Fruit fly (Drosophila melanogaster) whole organism, prepupa: ENCODE results near the gene CG18586.

Experiments used
- Blimp-1 ChIP-seq: fragments of 200-800 bp; sonication (Bioruptor generic); optimal IDR thresholded peaks from 3 replicates; lab custom pipeline; 2017; ENCODE audit warnings: missing biosample characterization, missing genetic modification characterization, mild to moderate bottlenecking, moderate library complexity, missing genetic modification reagents
- CG10631 ChIP-seq: fragments of 200-800 bp; sonication (Bioruptor generic); optimal IDR thresholded peaks from 2 replicates; lab custom pipeline; 2016; ENCODE audit warnings: missing biosample characterization, missing genetic modification characterization
- CG11294 ChIP-seq: fragments of 200-800 bp; sonication (Bioruptor generic); IDR thresholded peaks from 2 replicates; pipeline ENCODE4 v1.3.6; 2022; ENCODE audit warnings: missing biosample characterization, missing genetic modification characterization
- CG11762 ChIP-seq: fragments of 200-800 bp; sonication (Bioruptor generic); optimal IDR thresholded peaks from 3 replicates; lab custom pipeline; 2016; ENCODE audit warnings: missing biosample characterization, missing genetic modification characterization; ENCODE audit not compliant: insufficient read depth
- CG11902 ChIP-seq: fragments of 200-800 bp; sonication (Bioruptor generic); optimal IDR thresholded peaks from 3 replicates; lab custom pipeline; 2016; ENCODE audit warnings: missing biosample characterization, missing genetic modification characterization
- CG15336 ChIP-seq: fragments of 200-800 bp; sonication (Bioruptor generic); IDR thresholded peaks from 2 replicates; pipeline ENCODE4 v1.3.6; 2022; ENCODE audit warnings: missing biosample characterization, missing genetic modification characterization
- CG1621 ChIP-seq: fragments of 200-800 bp; sonication (Bioruptor generic); optimal IDR thresholded peaks from 3 replicates; lab custom pipeline; 2018; ENCODE audit warnings: missing biosample characterization, mild to moderate bottlenecking, missing genetic modification characterization
- CG16779 ChIP-seq: fragments of 200-800 bp; sonication (Bioruptor generic); optimal IDR thresholded peaks from 3 replicates; lab custom pipeline; 2017; ENCODE audit warnings: missing biosample characterization, mild to moderate bottlenecking, missing genetic modification characterization
- CG3032 ChIP-seq: fragments of 200-800 bp; optimal IDR thresholded peaks from 2 replicates; lab custom pipeline; 2019; ENCODE audit warnings: missing biosample characterization, mild to moderate bottlenecking, missing genetic modification characterization, moderate library complexity
- CG31627 ChIP-seq: fragments of 200-800 bp; sonication (Bioruptor generic); optimal IDR thresholded peaks from 3 replicates; lab custom pipeline; 2016; ENCODE audit warnings: missing biosample characterization, missing genetic modification characterization
- CG34406 ChIP-seq: fragments of 200-800 bp; sonication (Bioruptor generic); optimal IDR thresholded peaks from 3 replicates; lab custom pipeline; 2016; ENCODE audit warnings: missing biosample characterization, missing genetic modification characterization
- CG3919 ChIP-seq: fragments of 200-800 bp; sonication (Bioruptor generic); optimal IDR thresholded peaks from 3 replicates; lab custom pipeline; 2016; ENCODE audit warnings: missing biosample characterization, missing genetic modification characterization
- CG4318 ChIP-seq: fragments of 200-800 bp; sonication (Bioruptor generic); optimal IDR thresholded peaks from 3 replicates; lab custom pipeline; 2017; ENCODE audit warnings: missing biosample characterization, mild to moderate bottlenecking, missing genetic modification characterization
- CG6276 ChIP-seq: fragments of 200-800 bp; sonication (Bioruptor generic); optimal IDR thresholded peaks from 2 replicates; lab custom pipeline; 2017; ENCODE audit warnings: missing biosample characterization, mild to moderate bottlenecking, missing genetic modification characterization
- CG6792 ChIP-seq: fragments of 200-800 bp; sonication (Bioruptor generic); optimal IDR thresholded peaks from 3 replicates; lab custom pipeline; 2016; ENCODE audit warnings: missing biosample characterization, missing genetic modification characterization
- CG6808 ChIP-seq: fragments of 200-800 bp; sonication (Bioruptor generic); optimal IDR thresholded peaks from 3 replicates; lab custom pipeline; 2017; ENCODE audit warnings: missing biosample characterization, missing genetic modification characterization, mild to moderate bottlenecking, moderate library complexity, missing genetic modification reagents
- CG7368 ChIP-seq: fragments of 200-800 bp; sonication (Bioruptor generic); optimal IDR thresholded peaks from 3 replicates; lab custom pipeline; 2016; ENCODE audit warnings: missing biosample characterization, missing genetic modification characterization
- CG8119 ChIP-seq: fragments of 200-800 bp; sonication (Bioruptor generic); IDR thresholded peaks from 3 replicates; pipeline ENCODE4 v1.3.6; 2022; ENCODE audit warnings: missing biosample characterization, missing genetic modification characterization
- CG8319 ChIP-seq: fragments of 200-800 bp; sonication (Bioruptor generic); optimal IDR thresholded peaks from 3 replicates; lab custom pipeline; 2016; ENCODE audit warnings: missing biosample characterization, missing genetic modification characterization
- CG8632 ChIP-seq: fragments of 200-800 bp; sonication (Bioruptor generic); optimal IDR thresholded peaks from 3 replicates; lab custom pipeline; 2016; ENCODE audit warnings: missing biosample characterization, missing genetic modification characterization
- Eip75B ChIP-seq: fragments of 200-800 bp; sonication (Bioruptor generic); optimal IDR thresholded peaks from 3 replicates; lab custom pipeline; 2016; ENCODE audit warnings: missing biosample characterization, missing genetic modification characterization
- Eip78C ChIP-seq: fragments of 200-800 bp; sonication (Bioruptor generic); peaks from one replicate; lab custom pipeline; 2016; ENCODE audit warnings: missing biosample characterization, missing genetic modification characterization
- Eip93F ChIP-seq: fragments of 200-800 bp; sonication (Bioruptor generic); optimal IDR thresholded peaks from 2 replicates; lab custom pipeline; 2016; ENCODE audit warnings: missing biosample characterization, mild to moderate bottlenecking, missing genetic modification characterization
- Ets21C ChIP-seq: fragments of 200-800 bp; sonication (Bioruptor generic); optimal IDR thresholded peaks from 3 replicates; lab custom pipeline; 2016; ENCODE audit warnings: missing biosample characterization, missing genetic modification characterization
- Ets96B ChIP-seq: fragments of 200-800 bp; optimal IDR thresholded peaks from 2 replicates; lab custom pipeline; 2019; ENCODE audit warnings: missing biosample characterization, mild to moderate bottlenecking, missing genetic modification characterization, moderate library complexity
- Hr38 ChIP-seq: sonication (Bioruptor generic); optimal IDR thresholded peaks from 2 replicates; lab custom pipeline; 2016; ENCODE audit warnings: missing biosample characterization, missing genetic modification characterization
- Hr39 ChIP-seq: fragments of 200-800 bp; sonication (Bioruptor generic); optimal IDR thresholded peaks from 2 replicates; lab custom pipeline; 2016; ENCODE audit warnings: missing biosample characterization, missing genetic modification characterization
- Lpt ChIP-seq: fragments of 200-800 bp; sonication (Bioruptor generic); optimal IDR thresholded peaks from 3 replicates; lab custom pipeline; 2016; ENCODE audit warnings: missing biosample characterization, missing genetic modification characterization
- Met ChIP-seq: fragments of 200-800 bp; sonication (Bioruptor generic); optimal IDR thresholded peaks from 3 replicates; lab custom pipeline; 2016; ENCODE audit warnings: missing biosample characterization, missing genetic modification characterization
- OdsH ChIP-seq: fragments of 200-800 bp; sonication (Bioruptor generic); optimal IDR thresholded peaks from 3 replicates; lab custom pipeline; 2016; ENCODE audit warnings: missing biosample characterization, missing genetic modification characterization
- Smox ChIP-seq: fragments of 200-800 bp; sonication (Bioruptor generic); optimal IDR thresholded peaks from 3 replicates; lab custom pipeline; 2016; ENCODE audit warnings: missing biosample characterization, missing genetic modification characterization
- Sox102F ChIP-seq: fragments of 200-800 bp; sonication (Bioruptor generic); optimal IDR thresholded peaks from 2 replicates; lab custom pipeline; 2016; ENCODE audit warnings: missing biosample characterization, mild to moderate bottlenecking, missing genetic modification characterization
- Sox14 ChIP-seq: fragments of 200-800 bp; sonication (Bioruptor generic); optimal IDR thresholded peaks from 3 replicates; lab custom pipeline; 2016; ENCODE audit warnings: missing biosample characterization, missing genetic modification characterization
- Sox15 ChIP-seq: fragments of 200-800 bp; sonication (Bioruptor generic); optimal IDR thresholded peaks from 3 replicates; lab custom pipeline; 2016; ENCODE audit warnings: missing biosample characterization, missing genetic modification characterization
- acj6 ChIP-seq: fragments of 200-800 bp; sonication (Bioruptor generic); optimal IDR thresholded peaks from 3 replicates; lab custom pipeline; 2016; ENCODE audit warnings: missing biosample characterization, missing genetic modification characterization
- cyc ChIP-seq: fragments of 200-800 bp; sonication (Bioruptor generic); optimal IDR thresholded peaks from 3 replicates; lab custom pipeline; 2016; ENCODE audit warnings: missing biosample characterization, missing genetic modification characterization
- dac ChIP-seq: fragments of 200-800 bp; sonication (Bioruptor generic); optimal IDR thresholded peaks from 2 replicates; lab custom pipeline; 2017; ENCODE audit warnings: missing biosample characterization, mild to moderate bottlenecking, missing genetic modification characterization
- dsx ChIP-seq: fragments of 200-800 bp; optimal IDR thresholded peaks from 3 replicates; lab custom pipeline; 2019; ENCODE audit warnings: missing biosample characterization, mild to moderate bottlenecking, missing genetic modification characterization, moderate library complexity; ENCODE audit not compliant: poor library complexity, severe bottlenecking
- eg ChIP-seq: fragments of 200-800 bp; sonication (Bioruptor generic); IDR thresholded peaks from 3 replicates; pipeline ENCODE4 v1.3.6; 2022; ENCODE audit warnings: missing biosample characterization, missing genetic modification characterization
- esn ChIP-seq: fragments of 200-800 bp; sonication (Bioruptor generic); optimal IDR thresholded peaks from 2 replicates; lab custom pipeline; 2016; ENCODE audit warnings: missing biosample characterization, mild to moderate bottlenecking, missing genetic modification characterization, moderate library complexity
- fd59A ChIP-seq: fragments of 200-800 bp; sonication (Bioruptor generic); optimal IDR thresholded peaks from 2 replicates; lab custom pipeline; 2017; ENCODE audit warnings: missing biosample characterization, mild to moderate bottlenecking, missing genetic modification characterization, missing genetic modification reagents
- fd85E ChIP-seq: fragments of 200-800 bp; sonication (Bioruptor generic); optimal IDR thresholded peaks from 3 replicates; lab custom pipeline; 2016; ENCODE audit warnings: missing biosample characterization, missing genetic modification characterization
- fkh ChIP-seq: fragments of 200-800 bp; sonication (Bioruptor generic); optimal IDR thresholded peaks from 3 replicates; lab custom pipeline; 2017; ENCODE audit warnings: missing biosample characterization, mild to moderate bottlenecking, missing genetic modification characterization, moderate library complexity
- lz ChIP-seq: fragments of 200-800 bp; sonication (Bioruptor generic); optimal IDR thresholded peaks from 3 replicates; lab custom pipeline; 2016; ENCODE audit warnings: missing biosample characterization, missing genetic modification characterization
- net ChIP-seq: fragments of 200-800 bp; sonication (Bioruptor generic); optimal IDR thresholded peaks from 3 replicates; lab custom pipeline; 2016; ENCODE audit warnings: missing biosample characterization, missing genetic modification characterization
- pdm3 ChIP-seq: fragments of 200-800 bp; sonication (Bioruptor generic); optimal IDR thresholded peaks from 3 replicates; lab custom pipeline; 2016; ENCODE audit warnings: missing biosample characterization, missing genetic modification characterization
- spab ChIP-seq: fragments of 200-800 bp; sonication (Bioruptor generic); optimal IDR thresholded peaks from 2 replicates; lab custom pipeline; 2017; ENCODE audit warnings: missing biosample characterization, mild to moderate bottlenecking, missing genetic modification characterization, missing genetic modification reagents
- ss ChIP-seq, 2 experiments: fragments of 200-800 bp; sonication (Bioruptor generic); optimal IDR thresholded peaks; 2 replicates in 1 of 2; 3 replicates in 1 of 2; lab custom pipeline; 2017 to 2018; ENCODE audit warnings: mild to moderate bottlenecking in 2 of 2, missing biosample characterization in 2 of 2, missing genetic modification characterization in 2 of 2, moderate library complexity in 1 of 2

The CG18586 gene

DNA sequence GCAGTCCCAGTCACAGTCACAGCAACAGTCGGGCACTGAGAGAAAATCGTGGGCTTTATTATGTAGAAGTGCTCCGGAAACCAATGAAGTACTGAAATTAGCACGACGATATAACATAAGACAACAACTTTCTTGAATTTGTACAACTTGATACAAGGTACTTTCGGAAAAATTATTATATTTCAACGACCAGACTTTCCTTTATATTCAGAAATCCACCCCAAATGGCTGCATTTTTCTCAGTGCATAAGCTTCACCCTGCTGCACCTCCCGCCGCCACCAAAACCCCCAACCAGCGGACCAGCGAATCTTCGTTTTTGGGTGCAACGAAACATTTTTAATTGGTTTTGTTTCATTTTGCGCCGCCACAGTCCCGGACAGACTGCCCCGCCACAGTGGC, 10.1 kb upstream of the CG18586 start (continued):
- TF ChIP-seq Sox15 (GFP tag; lab: Kevin White, UChicago) (peak; percentile 45), Hr39 (GFP tag; lab: Kevin White, UChicago) (peak; percentile 65), CG3919 (peak; percentile 73), cyc (GFP tag; lab: Kevin White, UChicago) (peak; percentile 67), Ets21C (GFP tag; lab: Kevin White, UChicago) (peak; percentile 59), net (GFP tag; lab: Kevin White, UChicago) (peak; percentile 42), ss (GFP tag; optimal IDR thresholded peaks at IDR 0.05; lab: Kevin White, UChicago) (peak; percentile 44 to 48), Sox102F (GFP tag; lab: Kevin White, UChicago) (peak; percentile 29), dac (no peak), CG8632 (GFP tag; lab: Kevin White, UChicago) (peak; percentile 58), Smox (peak; percentile 71), Blimp-1 (peak; percentile 32), CG15336 (GFP tag; lab: Robert Waterston, UW) (no peak), CG10631 (GFP tag; lab: Kevin White, UChicago) (peak; percentile 50), Ets96B (tag; lab: Kevin White, UChicago) (peak; percentile 61), CG11762 (GFP tag; lab: Kevin White, UChicago) (peak; percentile 47), CG3032 (tag; lab: Kevin White, UChicago) (peak; percentile 59), fd85E (no peak), lz (GFP tag; lab: Kevin White, UChicago) (peak; percentile 72)

DNA sequence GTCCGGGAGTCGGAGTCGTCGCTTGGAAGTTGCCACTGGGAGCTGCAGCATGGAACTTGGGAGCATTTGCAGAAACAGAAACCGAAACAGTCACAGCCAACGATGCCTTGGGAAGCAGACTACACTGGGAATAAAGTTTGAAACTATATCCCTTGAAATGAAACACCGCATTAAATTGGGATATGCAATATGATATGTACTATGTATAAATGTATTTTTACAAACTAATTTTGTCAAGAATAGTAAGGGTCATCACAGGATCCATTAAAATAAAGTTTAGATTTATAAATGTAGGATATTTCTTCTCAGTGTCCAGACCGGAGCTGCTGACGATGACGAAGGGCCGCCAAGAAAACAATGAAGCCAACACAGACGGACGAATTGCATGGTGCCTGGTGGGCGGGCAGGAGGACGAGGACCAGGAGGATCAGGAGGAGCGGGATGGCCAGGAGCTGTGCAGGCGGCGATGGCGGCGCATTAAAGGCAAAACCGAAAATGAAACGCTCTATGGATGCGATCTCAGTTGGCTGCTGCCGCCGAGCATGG, 9.2 kb upstream of the CG18586 start:
- peak; percentile 59 for TF ChIP-seq Met (GFP tag; lab: Kevin White, UChicago)
- TF ChIP-seq CG6808 (GFP tag; lab: Kevin White, UChicago): peak; percentile 50
- TF ChIP-seq Hr38 (GFP tag; lab: Kevin White, UChicago): no peak
- TF ChIP-seq esn (GFP tag; lab: Kevin White, UChicago): peak; percentile 23
- TF ChIP-seq eg: no peak
- TF ChIP-seq Eip78C: peak; percentile 89
- peak; percentile 22 for TF ChIP-seq pdm3
- no peak for TF ChIP-seq CG8119 (GFP tag; lab: Robert Waterston, UW)
- peak; percentile 30 for TF ChIP-seq CG34406
- no peak for TF ChIP-seq fd85E
- peak; percentile 15 for TF ChIP-seq Eip75B
- no peak for TF ChIP-seq Sox15 (GFP tag; lab: Kevin White, UChicago)
- TF ChIP-seq CG11762 (GFP tag; lab: Kevin White, UChicago): no peak
- TF ChIP-seq fd59A: peak; percentile 38
- no peak for TF ChIP-seq CG8319 (GFP tag; lab: Kevin White, UChicago)
- TF ChIP-seq CG31627 (GFP tag; lab: Kevin White, UChicago): peak; percentile 7
- no peak for TF ChIP-seq CG16779 (tag; lab: Kevin White, UChicago)
- no peak for TF ChIP-seq Lpt
- peak; percentile 34 for TF ChIP-seq CG3919
- peak; percentile 29 for TF ChIP-seq CG10631 (GFP tag; lab: Kevin White, UChicago)
- peak; percentile 39 for TF ChIP-seq Smox
- no peak for TF ChIP-seq Eip93F
- TF ChIP-seq cyc (GFP tag; lab: Kevin White, UChicago): peak; percentile 8
- TF ChIP-seq dsx (GFP tag; lab: Kevin White, UChicago): peak; percentile 67
- no peak for TF ChIP-seq Ets21C (GFP tag; lab: Kevin White, UChicago)
- TF ChIP-seq CG6792 (GFP tag; lab: Kevin White, UChicago): peak; percentile 18
- TF ChIP-seq CG4318 (GFP tag; lab: Kevin White, UChicago): no peak
- TF ChIP-seq spab: peak; percentile 66
- TF ChIP-seq CG3032 (tag; lab: Kevin White, UChicago): peak; percentile 58
- TF ChIP-seq CG11294: no peak
- peak; percentile 26 for TF ChIP-seq CG1621 (tag; lab: Kevin White, UChicago)
- TF ChIP-seq acj6: peak; percentile 36
- TF ChIP-seq CG11902: no peak
- no peak for TF ChIP-seq CG7368 (GFP tag; lab: Kevin White, UChicago)
- no peak for TF ChIP-seq dac
- TF ChIP-seq CG15336 (GFP tag; lab: Robert Waterston, UW): no peak
- TF ChIP-seq CG6276: no peak
- TF ChIP-seq Sox14 (GFP tag; lab: Kevin White, UChicago): peak; percentile 34
- no peak for TF ChIP-seq net (GFP tag; lab: Kevin White, UChicago)
- peak; percentile 8 for TF ChIP-seq OdsH (GFP tag; lab: Kevin White, UChicago)
- TF ChIP-seq fkh (GFP tag; lab: Kevin White, UChicago): no peak
